Worm (Caenorhabditis elegans) whole organism, midembryonic: ENCODE data around the gene F26F4.8.

Experiments
- T22C8.4 ChIP-seq: fragments of 200-800 bp; sonication (Bioruptor generic); IDR thresholded peaks from 2 replicates; pipeline ENCODE4 v1.3.6; 2022; ENCODE audit warnings: missing genetic modification characterization, missing compliant biosample characterization
- cog-1 ChIP-seq: sonication (generic microtip); optimal IDR thresholded peaks from 2 replicates; lab custom pipeline; 2016; ENCODE audit warnings: missing genetic modification characterization, missing compliant biosample characterization
- flt-1 ChIP-seq: fragments of 200-800 bp; sonication (Bioruptor generic); IDR thresholded peaks from 2 replicates; pipeline ENCODE4 v1.3.6; 2022; ENCODE audit warnings: missing genetic modification characterization, missing compliant biosample characterization
- klf-2 ChIP-seq: fragments of 200-800 bp; sonication (Bioruptor generic); conservative IDR thresholded peaks from 2 replicates; pipeline ENCODE4 v1.3.6; 2022; ENCODE audit warnings: missing genetic modification reagents, missing genetic modification characterization, missing compliant biosample characterization
- med-1 ChIP-seq: sonication (generic microtip); optimal IDR thresholded peaks from 2 replicates; lab custom pipeline; 2017; ENCODE audit warnings: missing genetic modification characterization, mild to moderate bottlenecking, missing compliant biosample characterization, antibody characterized with exemption, missing genetic modification reagents; ENCODE audit not compliant: insufficient read depth
- ref-1 ChIP-seq: fragments of 200-800 bp; sonication (Bioruptor generic); conservative IDR thresholded peaks from 2 replicates; pipeline ENCODE4 v1.3.6; 2022; ENCODE audit warnings: missing genetic modification reagents, missing genetic modification characterization, missing compliant biosample characterization
- ztf-23 ChIP-seq: fragments of 200-800 bp; sonication (Bioruptor generic); IDR thresholded peaks from 2 replicates; pipeline ENCODE4 v1.3.6; 2022; ENCODE audit warnings: missing genetic modification reagents, missing genetic modification characterization, missing compliant biosample characterization
- ztf-29 ChIP-seq: fragments of 200-800 bp; sonication (Bioruptor generic); IDR thresholded peaks from 2 replicates; pipeline ENCODE4 v1.3.6; 2022; ENCODE audit warnings: missing genetic modification reagents, missing genetic modification characterization, missing compliant biosample characterization

- TF ChIP-seq ref-1 (no peak), ztf-29 (GFP tag; lab: Robert Waterston, UW) (no peak), ztf-23 (GFP tag; lab: Robert Waterston, UW) (no peak), flt-1 (no peak), cog-1 (tag; lab: Kevin White, UChicago) (no peak), med-1 (GFP tag; lab: Kevin White, UChicago) (no peak), T22C8.4 (GFP tag; lab: Robert Waterston, UW) (no peak), klf-2 (no peak)
These were observed 34.0 kb upstream of the F26F4.8 start, which contains the start of gene rpb-2 for ce11 chrIII:4939267-4939666.
